Worm (Caenorhabditis elegans): ENCODE measurements around the gene ocr-4.

ce11 chrIV:7313962-7314361 lies 18.6 kb downstream of the ocr-4 start:
- TF ChIP-seq ztf-4 (tag; optimal IDR thresholded peaks at IDR 0.05): no peak
- TF ChIP-seq egl-27 (tag; optimal IDR thresholded peaks at IDR 0.05): no peak
- TF ChIP-seq nhr-77 (tag; optimal IDR thresholded peaks at IDR 0.05): no peak
- no peak for TF ChIP-seq nhr-11 (tag; optimal IDR thresholded peaks at IDR 0.05)

Measured in whole organism, L2 larva.